Fruit fly (Drosophila melanogaster): ENCODE data around the gene CG5888.

The CG5888 gene

dm6 chr2L:16448451-16449206, at the start of gene CG5888:
TSS of gene CG5888 (minus strand) at chr2L:16448469.
- TF ChIP-seq CG17801 (GFP tag; optimal IDR thresholded peaks at IDR 0.05; ENCODE audit: partially characterized antibody) = no peak

DNA sequence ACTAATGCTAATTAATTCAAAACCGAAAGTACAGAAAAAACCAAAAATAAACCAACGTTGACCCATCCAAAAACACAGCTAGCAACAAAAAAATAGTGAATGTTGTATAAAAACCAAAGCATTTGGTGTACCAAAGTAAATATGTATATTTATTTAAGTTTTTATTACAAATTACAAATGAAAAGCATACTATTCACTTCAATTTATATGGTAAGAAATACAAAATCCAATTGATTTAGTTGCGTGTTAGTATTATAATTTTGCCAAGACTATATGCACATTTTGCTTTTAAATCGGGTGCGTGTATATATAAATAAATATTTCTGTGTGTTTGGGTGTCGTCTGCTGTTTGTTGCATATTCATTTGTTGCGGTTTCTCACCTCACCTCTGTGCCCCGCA, 48.9 kb upstream of the CG5888 start:
- no peak for TF ChIP-seq CG17801 (GFP tag; optimal IDR thresholded peaks at IDR 0.05; ENCODE audit: partially characterized antibody)

DNA sequence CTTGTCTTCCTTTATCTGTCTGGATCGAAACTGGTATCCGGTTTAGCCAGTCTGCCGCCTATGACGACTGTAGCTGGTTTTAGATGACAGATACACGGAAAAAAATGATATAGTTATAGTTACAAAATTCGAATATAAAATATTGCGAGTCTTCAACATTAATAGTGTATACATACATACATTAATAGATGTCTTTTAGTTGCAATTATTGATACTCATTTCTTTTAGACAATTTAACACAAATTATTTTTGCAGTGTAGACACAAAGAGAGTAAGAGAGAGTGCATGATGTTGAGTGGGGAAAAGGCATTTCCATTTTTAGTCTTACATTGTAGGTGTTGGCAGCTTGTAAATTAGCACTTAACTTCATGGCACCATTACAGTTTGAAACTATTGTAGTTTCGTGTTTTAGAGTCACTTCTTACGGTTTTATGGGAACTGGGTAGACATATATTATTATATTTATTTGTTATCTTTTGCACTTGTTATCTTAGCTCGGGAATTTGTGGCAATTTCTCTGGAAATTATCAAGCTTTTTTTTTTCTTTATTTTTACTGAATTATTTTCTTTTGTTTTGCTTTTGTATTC, 47.0 kb upstream of the CG5888 start:
- TF ChIP-seq CG17801 (GFP tag; optimal IDR thresholded peaks at IDR 0.05; ENCODE audit: partially characterized antibody) = no peak

DNA sequence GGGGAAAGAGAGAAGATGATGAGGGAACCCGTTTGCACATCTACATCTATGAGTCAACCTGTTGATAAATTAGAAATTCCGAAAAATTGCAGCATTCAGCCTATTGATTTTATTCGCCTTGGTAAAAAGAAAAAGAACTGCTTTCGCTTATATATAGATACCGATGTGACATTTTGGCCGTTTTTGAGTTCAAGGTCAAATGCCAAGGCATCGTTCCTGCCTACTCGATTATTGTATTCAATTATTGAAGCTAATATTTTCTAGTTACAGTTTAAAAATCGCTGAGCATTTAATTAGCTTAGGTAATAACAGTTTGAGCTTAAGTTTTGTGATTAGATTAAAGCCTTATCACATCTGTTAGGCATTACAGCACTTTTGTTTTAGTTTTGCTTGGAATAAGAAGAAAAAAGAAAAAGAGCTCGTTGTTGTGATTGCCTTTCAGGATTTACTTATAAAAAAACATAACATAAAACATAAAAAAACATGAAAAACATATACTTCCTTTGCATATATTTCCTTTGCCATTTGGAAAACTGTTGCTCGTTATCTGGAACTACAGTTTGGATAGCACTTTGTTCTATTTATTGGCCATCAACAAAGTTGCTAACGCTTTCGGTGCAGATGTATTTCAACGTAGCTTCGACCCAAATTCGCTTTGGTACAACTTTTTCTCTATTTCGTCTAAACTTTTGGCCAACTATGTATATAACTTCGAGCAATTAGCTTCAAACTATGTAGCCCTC, 45.9 kb upstream of the CG5888 start:
- TF ChIP-seq CG17801 (GFP tag; optimal IDR thresholded peaks at IDR 0.05; ENCODE audit: partially characterized antibody) = no peak

DNA sequence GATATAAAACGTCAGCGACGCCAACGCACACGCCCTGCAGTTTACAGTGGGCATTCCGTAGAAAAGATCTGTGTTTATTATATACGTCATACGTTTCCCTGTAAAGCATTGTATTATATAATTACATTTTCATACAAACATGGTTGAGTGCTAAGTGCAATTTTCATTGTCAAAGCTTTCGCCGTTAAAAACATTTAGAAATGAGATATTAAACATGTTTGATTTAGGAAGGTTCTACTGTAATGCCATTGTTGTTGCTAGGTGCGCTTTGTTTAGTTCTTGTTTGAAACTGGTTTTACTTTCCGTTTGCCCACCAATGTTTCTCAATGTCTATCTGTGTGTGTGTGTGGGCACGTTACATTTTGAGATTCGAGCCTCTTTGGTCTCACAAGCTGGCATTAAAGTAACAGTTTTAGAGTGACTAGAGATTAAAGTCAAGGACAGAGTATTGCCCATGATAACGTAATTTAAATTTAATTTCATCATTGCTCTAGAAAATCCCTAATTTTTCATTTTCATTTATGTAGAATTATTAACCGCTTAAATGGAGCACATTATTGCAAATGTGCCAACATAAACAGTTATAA, 44.4 kb upstream of the CG5888 start:
- TF ChIP-seq CG17801 (GFP tag; optimal IDR thresholded peaks at IDR 0.05; ENCODE audit: partially characterized antibody) = peak; percentile 85

DNA sequence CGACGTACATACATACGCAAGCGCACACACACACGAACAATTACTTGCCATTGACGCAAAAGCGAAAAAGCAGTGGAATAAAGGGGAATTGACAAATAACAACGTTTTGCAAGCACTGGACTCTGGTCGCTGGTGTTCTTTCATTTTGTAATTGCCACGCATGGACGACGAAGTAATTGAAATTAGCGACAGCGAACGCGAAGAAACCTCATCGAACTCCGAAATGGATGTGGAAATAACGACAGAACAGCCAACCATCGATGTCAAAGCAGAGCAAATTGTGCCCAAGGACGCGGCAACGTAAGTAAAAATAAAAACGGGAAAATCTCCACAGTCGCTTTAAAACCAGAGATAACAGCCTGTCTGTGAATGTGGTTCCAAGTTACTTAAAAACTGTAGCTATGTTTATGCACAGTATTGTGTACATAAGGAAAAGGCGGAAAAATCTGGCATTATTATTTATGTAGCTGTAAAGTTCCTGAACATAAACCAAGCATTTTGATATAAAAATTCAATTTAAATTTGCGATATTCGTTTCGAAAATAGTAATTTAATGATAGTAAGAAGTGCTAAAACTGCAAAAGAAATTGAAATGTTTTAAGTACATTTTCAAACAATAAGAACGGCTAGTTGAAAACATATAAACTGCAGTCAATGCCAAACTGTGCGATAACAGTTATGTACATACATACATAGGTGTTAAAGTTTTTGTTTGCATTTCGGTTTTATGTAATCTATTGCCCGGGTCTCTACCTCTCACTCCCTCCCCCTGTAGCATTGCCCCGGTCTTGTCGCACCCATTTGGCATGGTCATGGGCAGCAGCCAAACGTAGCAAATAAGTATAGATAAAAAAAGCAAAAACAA, 43.7 kb upstream of the CG5888 start:
- no peak for TF ChIP-seq CG17801 (GFP tag; optimal IDR thresholded peaks at IDR 0.05; ENCODE audit: partially characterized antibody)

dm6 chr2L:16491123-16491751, 43.0 kb upstream of the CG5888 start, which contains the start of gene Tpr2:
TSS of gene Tpr2 (plus strand) at chr2L:16491540.
- peak; percentile 49 for TF ChIP-seq CG17801 (GFP tag; optimal IDR thresholded peaks at IDR 0.05; ENCODE audit: partially characterized antibody)

DNA sequence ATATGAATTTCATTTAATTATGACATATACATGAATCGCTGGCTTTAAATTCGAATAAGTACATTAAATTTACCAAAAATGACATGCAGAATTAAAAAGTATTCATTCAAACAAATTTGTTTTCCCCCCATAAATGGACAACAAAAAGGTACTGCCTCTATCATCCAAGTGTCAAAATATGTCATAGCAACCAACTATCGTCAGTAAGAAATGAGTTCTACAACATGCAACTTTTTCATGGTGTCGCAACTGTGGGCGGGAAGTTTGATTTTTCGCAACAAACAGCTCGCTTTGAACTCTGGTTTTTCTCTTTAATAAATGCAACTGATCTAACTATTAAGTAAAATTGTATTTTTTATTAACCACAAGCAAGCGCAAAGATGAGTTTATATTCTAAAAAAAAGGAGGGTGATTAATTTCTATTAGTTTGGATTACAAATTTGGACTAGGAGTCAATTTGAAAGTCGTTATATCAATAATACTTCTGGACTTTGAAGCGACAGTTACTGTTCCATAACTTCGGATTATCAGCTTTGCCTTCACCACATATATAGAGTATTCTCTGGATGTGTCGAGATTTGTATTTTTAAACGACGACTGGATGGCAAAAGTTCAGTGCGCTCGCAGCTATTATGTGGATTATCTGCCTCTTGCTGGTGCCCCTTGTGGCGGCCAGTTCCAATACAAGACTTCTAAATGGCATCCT, 39.5 kb upstream of the CG5888 start, which contains the start of gene Nepl8:
TSS of gene Nepl8 (plus strand) at position 578 of the 706 bp plus-strand sequence.
- no peak for TF ChIP-seq CG17801 (GFP tag; optimal IDR thresholded peaks at IDR 0.05; ENCODE audit: partially characterized antibody)

DNA sequence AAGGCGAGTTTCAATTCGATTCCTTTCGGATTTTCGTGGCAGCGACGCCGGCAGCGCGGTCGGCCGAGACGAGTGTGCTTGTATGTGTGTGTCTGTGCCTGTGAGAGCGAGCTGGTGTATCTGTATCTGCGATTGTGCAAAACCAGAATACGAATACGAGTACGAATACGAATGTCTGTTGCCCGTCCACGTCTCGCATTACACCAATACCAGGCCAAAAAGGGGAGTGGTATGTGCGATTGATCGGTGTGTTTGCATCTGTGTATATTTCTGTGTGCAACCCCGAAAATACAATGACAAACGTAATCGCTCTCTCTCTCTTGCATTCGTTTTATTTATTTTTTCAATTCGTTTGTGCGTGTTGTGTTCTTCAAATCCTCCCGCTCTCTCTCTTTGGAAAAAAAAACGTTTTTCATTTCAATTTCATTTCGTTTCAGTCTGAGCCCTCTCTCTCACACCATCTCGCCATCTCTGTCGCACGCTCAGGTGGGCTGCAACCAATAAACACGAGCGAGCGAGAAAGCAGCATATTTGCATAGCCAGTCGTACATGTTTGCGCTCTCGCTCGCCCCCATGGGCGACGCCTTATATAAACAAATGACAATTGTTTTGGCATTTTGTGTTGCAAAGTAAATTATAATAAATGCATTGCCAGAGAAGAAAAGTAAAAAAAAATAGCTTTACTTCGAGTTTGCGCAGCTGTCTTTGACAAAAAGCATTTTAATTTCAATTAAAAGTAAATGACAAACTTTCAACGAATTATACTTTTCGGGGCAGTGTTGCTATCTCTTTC, 37.9 kb upstream of the CG5888 start:
- no peak for TF ChIP-seq CG17801 (GFP tag; optimal IDR thresholded peaks at IDR 0.05; ENCODE audit: partially characterized antibody)

DNA sequence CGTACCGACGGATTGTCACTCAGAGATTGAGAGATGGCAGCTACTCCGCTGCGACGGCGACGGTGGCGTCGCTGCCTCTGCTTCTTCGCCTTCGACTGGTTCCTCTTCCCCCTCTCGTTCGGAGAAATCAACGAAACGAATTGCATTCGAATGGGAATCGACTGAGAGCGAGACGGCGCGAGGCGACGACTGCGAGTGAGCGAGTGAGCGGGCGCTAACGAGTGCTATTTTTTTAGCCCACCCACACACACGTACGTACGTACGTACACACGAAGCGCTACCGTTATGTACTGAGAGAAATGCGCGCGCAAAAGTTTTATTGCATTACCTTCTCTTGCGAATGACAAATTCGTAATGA, 37.4 kb upstream of the CG5888 start, which contains the start of gene dac:
TSS of gene dac (minus strand) at position 356 of the 358 bp plus-strand sequence.
- TF ChIP-seq CG17801 (GFP tag; optimal IDR thresholded peaks at IDR 0.05; ENCODE audit: partially characterized antibody) = no peak

dm6 chr2L:16476517-16476916, 28.2 kb upstream of the CG5888 start:
- no peak for TF ChIP-seq CG17801 (GFP tag; optimal IDR thresholded peaks at IDR 0.05; ENCODE audit: partially characterized antibody)

DNA sequence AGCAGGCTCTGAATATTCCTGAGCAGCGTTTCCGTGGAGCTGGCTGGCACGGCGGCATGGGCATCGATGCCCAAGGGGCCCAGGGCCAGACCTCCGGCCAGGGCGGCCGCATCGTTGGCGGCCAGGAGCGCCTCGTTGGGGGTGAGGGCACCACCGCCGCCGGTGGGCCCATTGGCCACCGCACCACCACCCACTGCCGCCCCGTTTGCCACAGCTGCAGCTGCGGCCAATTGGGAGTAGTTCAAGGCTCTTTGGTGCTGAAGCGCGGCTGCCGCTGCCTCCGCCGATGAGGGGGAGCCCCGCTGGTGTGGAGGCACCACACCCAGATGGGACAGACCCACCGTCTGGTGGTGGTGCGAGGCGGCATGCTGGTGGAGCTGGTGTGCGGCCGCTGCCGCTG, 23.9 kb upstream of the CG5888 start:
- no peak for TF ChIP-seq CG17801 (GFP tag; optimal IDR thresholded peaks at IDR 0.05; ENCODE audit: partially characterized antibody)

dm6 chr2L:16469749-16470148, 21.5 kb upstream of the CG5888 start:
- TF ChIP-seq CG17801 (GFP tag; optimal IDR thresholded peaks at IDR 0.05; ENCODE audit: partially characterized antibody) = no peak
